Fruit fly (Drosophila melanogaster): Measurements from ENCODE around the gene Myo31DF.

Myo31DF gene

DNA sequence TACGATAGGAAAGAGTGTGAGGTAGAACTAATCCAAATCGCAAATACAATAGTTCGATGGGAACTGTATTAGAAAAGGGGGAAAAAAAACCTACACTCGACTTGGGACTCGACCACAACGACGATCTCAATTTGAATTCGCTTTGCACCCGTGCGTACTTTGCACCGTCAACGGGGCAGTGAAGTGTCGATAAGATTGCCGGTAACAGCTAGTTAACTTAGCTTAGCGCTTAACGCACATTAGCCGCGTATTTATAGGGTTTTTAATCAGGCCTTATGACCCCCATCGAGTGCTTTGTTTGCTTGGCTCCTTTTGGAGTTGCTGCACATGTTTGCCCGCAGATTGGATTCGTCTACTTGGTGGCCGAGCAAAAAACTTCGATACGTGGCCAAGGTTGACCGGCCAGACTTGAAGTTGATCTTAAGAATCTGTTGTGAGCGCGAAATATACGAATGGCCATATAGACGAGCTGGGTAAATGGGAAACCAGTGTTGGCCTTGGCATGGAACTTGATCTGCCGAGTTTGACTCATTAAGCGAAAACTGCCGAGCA lies 8.1 kb upstream of the Myo31DF start:
- TF ChIP-seq OdsH (GFP tag; optimal IDR thresholded peaks at IDR 0.05) (no peak), Sp1 (GFP tag; optimal IDR thresholded peaks at IDR 0.05) (no peak), Dfd (GFP tag; optimal IDR thresholded peaks at IDR 0.05) (no peak), foxo (GFP tag; optimal IDR thresholded peaks at IDR 0.05) (no peak), woc (GFP tag; optimal IDR thresholded peaks at IDR 0.05) (no peak)

DNA sequence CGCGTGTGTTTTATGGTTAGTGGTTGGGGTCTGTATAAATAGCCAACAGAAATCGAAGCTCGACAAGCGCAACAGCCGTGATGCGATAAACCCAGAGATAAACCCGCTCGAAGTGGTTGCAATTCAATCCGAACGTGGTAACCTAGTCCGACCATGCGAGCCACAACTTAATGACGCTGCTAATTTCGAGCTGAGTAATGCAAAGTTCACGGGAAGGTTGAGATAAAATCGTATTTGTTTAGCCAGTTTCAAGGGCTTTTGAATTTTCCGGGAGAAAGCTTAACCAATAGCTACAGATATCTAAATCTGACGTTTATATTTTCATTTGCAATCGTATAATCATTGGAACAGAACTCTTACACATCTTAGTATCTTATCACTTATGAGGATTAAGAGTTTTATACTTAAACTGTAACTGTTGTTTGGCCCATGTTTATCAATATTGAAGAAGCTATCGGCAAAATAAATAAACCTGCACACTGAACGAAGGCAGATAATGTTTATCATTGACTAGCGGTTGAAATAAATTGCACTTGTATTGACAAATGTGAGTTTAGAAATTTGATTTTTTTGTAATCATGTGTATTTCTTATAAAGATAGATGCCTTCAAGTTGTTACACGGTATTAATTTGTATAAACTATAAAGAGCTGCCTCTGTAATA lies 7.4 kb upstream of the Myo31DF start:
- TF ChIP-seq Hr78 (GFP tag; optimal IDR thresholded peaks at IDR 0.05): no peak
- no peak for TF ChIP-seq CrebA (GFP tag; optimal IDR thresholded peaks at IDR 0.05; ENCODE audit: borderline replicate concordance)
- TF ChIP-seq lola (GFP tag; optimal IDR thresholded peaks at IDR 0.05): no peak
- TF ChIP-seq dsf (GFP tag; optimal IDR thresholded peaks at IDR 0.05; ENCODE audit: borderline replicate concordance): no peak
- TF ChIP-seq Dfd (GFP tag; optimal IDR thresholded peaks at IDR 0.05): no peak
- no peak for TF ChIP-seq Mio (GFP tag; optimal IDR thresholded peaks at IDR 0.05)
- no peak for TF ChIP-seq brk (GFP tag; optimal IDR thresholded peaks at IDR 0.05)

DNA sequence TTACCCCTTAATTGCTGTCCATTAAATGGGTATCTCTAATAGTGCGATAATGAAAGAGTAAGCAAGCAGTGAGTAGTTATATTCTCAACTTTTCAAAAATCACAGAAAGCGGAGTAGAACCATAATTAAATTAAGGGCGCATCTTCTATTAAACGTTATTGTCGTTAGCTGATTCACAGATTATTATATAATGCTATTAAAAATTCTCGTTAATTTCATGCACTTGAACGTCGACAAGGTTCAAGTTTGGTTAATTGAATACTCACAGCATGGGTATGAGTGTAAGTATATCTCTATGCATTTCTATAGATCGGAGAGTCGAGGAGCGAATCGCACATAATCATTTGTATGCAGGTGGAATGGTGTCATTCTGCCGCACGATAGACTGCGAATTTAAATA lies 4.3 kb upstream of the Myo31DF start:
- TF ChIP-seq Jra (GFP tag; optimal IDR thresholded peaks at IDR 0.05): no peak
- no peak for TF ChIP-seq Sp1 (GFP tag; optimal IDR thresholded peaks at IDR 0.05)
- no peak for TF ChIP-seq dl (GFP tag; optimal IDR thresholded peaks at IDR 0.05; ENCODE audit: insufficient read depth in 1 of 2, partially characterized antibody in 2 of 2)
- no peak for TF ChIP-seq Abd-B (GFP tag; optimal IDR thresholded peaks at IDR 0.05)
- no peak for TF ChIP-seq pan (optimal IDR thresholded peaks at IDR 0.05)
- no peak for TF ChIP-seq woc (GFP tag; optimal IDR thresholded peaks at IDR 0.05)
- TF ChIP-seq Mio (GFP tag; optimal IDR thresholded peaks at IDR 0.05): no peak
- TF ChIP-seq Myc (optimal IDR thresholded peaks at IDR 0.05): no peak
- no peak for TF ChIP-seq CG32264 (GFP tag; optimal IDR thresholded peaks at IDR 0.05)
- TF ChIP-seq Dfd (GFP tag; optimal IDR thresholded peaks at IDR 0.05): no peak
- no peak for TF ChIP-seq dsf (GFP tag; optimal IDR thresholded peaks at IDR 0.05; ENCODE audit: borderline replicate concordance)

DNA sequence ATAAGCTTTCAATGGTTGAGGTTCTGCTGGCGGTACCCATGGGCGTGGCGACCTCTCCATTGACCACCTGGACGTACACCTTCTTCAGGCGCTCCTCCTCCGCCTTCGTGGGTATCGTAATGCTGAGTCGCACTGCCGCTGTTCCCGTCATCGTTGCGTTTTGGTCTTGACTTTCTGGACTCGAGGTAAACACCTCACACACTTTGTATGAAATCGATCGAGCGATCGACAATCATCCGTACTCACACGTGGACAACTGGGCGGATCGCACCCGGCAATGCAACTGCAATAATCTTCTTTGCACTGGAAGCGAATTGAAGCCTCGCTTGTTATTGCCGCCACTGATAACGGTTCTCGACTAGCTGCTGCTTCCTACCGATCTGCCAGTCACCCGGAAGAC lies 3.5 kb upstream of the Myo31DF start, which contains the start of gene CG7384:
Gene CG7384 (minus strand): TSS at position 366 of the 400 bp plus-strand sequence.
- no peak for TF ChIP-seq fru (GFP tag; optimal IDR thresholded peaks at IDR 0.05)
- no peak for TF ChIP-seq Myc (optimal IDR thresholded peaks at IDR 0.05)
- no peak for TF ChIP-seq psq (GFP tag; optimal IDR thresholded peaks at IDR 0.05)
- no peak for TF ChIP-seq HLH106 (tag; optimal IDR thresholded peaks at IDR 0.05)
- TF ChIP-seq GATAd (GFP tag; optimal IDR thresholded peaks at IDR 0.05): no peak
- no peak for TF ChIP-seq Dif (GFP tag; optimal IDR thresholded peaks at IDR 0.05; ENCODE audit: partially characterized antibody)
- TF ChIP-seq Vsx2 (GFP tag; optimal IDR thresholded peaks at IDR 0.05; ENCODE audit: partially characterized antibody): no peak
- TF ChIP-seq Rel (GFP tag; optimal IDR thresholded peaks at IDR 0.05): no peak
- peak; percentile 87 for TF ChIP-seq Rel (tag; optimal IDR thresholded peaks at IDR 0.05)

DNA sequence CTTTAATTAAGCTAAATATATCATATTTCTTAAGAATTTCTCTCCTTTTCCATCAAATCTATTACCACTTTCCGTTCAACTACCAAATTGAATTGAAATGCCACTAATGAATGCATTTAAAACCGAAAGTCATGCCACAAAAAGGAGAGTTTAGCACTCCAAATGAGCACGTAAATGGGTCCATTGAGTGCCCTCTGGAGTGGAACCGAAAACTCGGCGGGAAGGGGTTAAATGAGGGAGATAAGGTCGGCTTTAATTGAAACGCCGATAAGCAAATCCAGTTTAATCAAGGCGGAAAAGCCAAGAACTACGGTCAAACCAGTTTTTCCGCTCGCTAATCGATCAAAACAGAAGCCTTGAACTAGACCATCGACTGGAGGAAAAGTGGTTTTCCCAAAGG lies 1.2 kb downstream of the Myo31DF start:
- no peak for TF ChIP-seq fru (GFP tag; optimal IDR thresholded peaks at IDR 0.05)
- TF ChIP-seq sage (GFP tag; optimal IDR thresholded peaks at IDR 0.05): no peak
- no peak for TF ChIP-seq foxo (GFP tag; optimal IDR thresholded peaks at IDR 0.05)
- no peak for TF ChIP-seq Hr78 (GFP tag; optimal IDR thresholded peaks at IDR 0.05)
- no peak for TF ChIP-seq pan (optimal IDR thresholded peaks at IDR 0.05)
- no peak for TF ChIP-seq CG32264 (GFP tag; optimal IDR thresholded peaks at IDR 0.05)
- no peak for TF ChIP-seq dmrt93B (GFP tag; optimal IDR thresholded peaks at IDR 0.05)
- TF ChIP-seq Rel (GFP tag; optimal IDR thresholded peaks at IDR 0.05): no peak
- no peak for TF ChIP-seq Rel (tag; optimal IDR thresholded peaks at IDR 0.05)

DNA sequence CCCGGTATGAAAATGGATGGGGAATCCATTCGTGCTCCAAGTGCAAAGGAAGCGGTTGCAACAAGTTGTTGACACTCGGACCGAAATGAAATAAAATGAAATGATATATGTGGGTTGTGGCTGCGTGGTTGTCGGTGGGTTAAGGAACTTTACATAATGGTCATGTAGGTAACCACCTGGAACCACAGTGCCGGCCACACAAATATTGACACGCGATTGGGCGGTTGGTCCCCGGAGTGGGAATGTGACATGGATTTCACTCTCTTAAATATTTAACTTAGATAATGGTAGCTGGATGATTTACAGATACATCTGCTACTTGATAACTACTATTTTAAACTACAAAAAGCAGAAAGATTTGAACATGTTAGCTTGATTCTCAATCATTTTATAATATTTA lies 1.7 kb downstream of the Myo31DF start:
- TF ChIP-seq br (GFP tag; optimal IDR thresholded peaks at IDR 0.05): peak; percentile 31
- no peak for TF ChIP-seq dl (GFP tag; optimal IDR thresholded peaks at IDR 0.05; ENCODE audit: insufficient read depth in 1 of 2, partially characterized antibody in 2 of 2)
- TF ChIP-seq rgr (GFP tag; optimal IDR thresholded peaks at IDR 0.05): peak; percentile 33
- no peak for TF ChIP-seq woc (GFP tag; optimal IDR thresholded peaks at IDR 0.05)
- TF ChIP-seq dsf (GFP tag; optimal IDR thresholded peaks at IDR 0.05; ENCODE audit: borderline replicate concordance): no peak
- TF ChIP-seq Sp1 (GFP tag; optimal IDR thresholded peaks at IDR 0.05): peak; percentile 12
- no peak for TF ChIP-seq N (GFP tag; optimal IDR thresholded peaks at IDR 0.05)
- no peak for TF ChIP-seq dmrt93B (GFP tag; optimal IDR thresholded peaks at IDR 0.05)
- TF ChIP-seq CrebA (GFP tag; optimal IDR thresholded peaks at IDR 0.05; ENCODE audit: borderline replicate concordance): no peak
- TF ChIP-seq tai (GFP tag; optimal IDR thresholded peaks at IDR 0.05): no peak
- peak; percentile 43 for TF ChIP-seq h (GFP tag; optimal IDR thresholded peaks at IDR 0.05)
- TF ChIP-seq Rel (GFP tag; optimal IDR thresholded peaks at IDR 0.05): no peak
- no peak for TF ChIP-seq Rel (tag; optimal IDR thresholded peaks at IDR 0.05)
- peak in 1 of 2 experiments; percentile 15 for TF ChIP-seq foxo (GFP tag; optimal IDR thresholded peaks at IDR 0.05)
- peak; percentile 84 for TF ChIP-seq Hr83 (GFP tag; optimal IDR thresholded peaks at IDR 0.05; ENCODE audit: poor library complexity, severe bottlenecking)

Measured in whole organism, wandering third instar larva.